Fruit fly (Drosophila melanogaster) whole organism, embryonic: Measurements from ENCODE around the gene neur.

Experiments
- B-H2 ChIP-seq: fragments of 200-800 bp; sonication (Bioruptor generic); optimal IDR thresholded peaks from 2 replicates; lab custom pipeline; 2018; ENCODE audit warnings: missing biosample characterization, mild to moderate bottlenecking, missing genetic modification characterization
- BEAF-32 ChIP-seq: fragments of 200-800 bp; sonication (Bioruptor generic); optimal IDR thresholded peaks from 3 replicates; lab custom pipeline; 2017; ENCODE audit warnings: missing biosample characterization, missing genetic modification characterization, mild to moderate bottlenecking, moderate library complexity, missing genetic modification reagents
- CG10147 ChIP-seq: fragments of 200-800 bp; sonication (Bioruptor generic); optimal IDR thresholded peaks from 2 replicates; lab custom pipeline; 2019; ENCODE audit warnings: missing biosample characterization, mild to moderate bottlenecking, missing genetic modification characterization, moderate library complexity
- CG10462 ChIP-seq: fragments of 200-800 bp; sonication (Bioruptor generic); optimal IDR thresholded peaks from 2 replicates; lab custom pipeline; 2016; ENCODE audit warnings: missing biosample characterization, missing genetic modification characterization
- CG11398 ChIP-seq: fragments of 200-800 bp; sonication (Bioruptor generic); optimal IDR thresholded peaks from 2 replicates; lab custom pipeline; 2016; ENCODE audit warnings: missing biosample characterization, missing genetic modification characterization
- CG11504 ChIP-seq: fragments of 200-800 bp; sonication (Bioruptor generic); optimal IDR thresholded peaks from 3 replicates; lab custom pipeline; 2019; ENCODE audit warnings: missing biosample characterization, mild to moderate bottlenecking, missing genetic modification characterization, moderate library complexity
- CG12391 ChIP-seq: fragments of 200-800 bp; sonication (Bioruptor generic); optimal IDR thresholded peaks from 3 replicates; lab custom pipeline; 2018; ENCODE audit warnings: missing biosample characterization, mild to moderate bottlenecking, missing genetic modification characterization, moderate library complexity
- CG1529 ChIP-seq: fragments of 200-800 bp; sonication (Bioruptor generic); optimal IDR thresholded peaks from 3 replicates; lab custom pipeline; 2018; ENCODE audit warnings: missing biosample characterization, missing genetic modification characterization
- CG15601 ChIP-seq: fragments of 200-800 bp; sonication (Bioruptor generic); optimal IDR thresholded peaks from 3 replicates; lab custom pipeline; 2019; ENCODE audit warnings: missing biosample characterization, mild to moderate bottlenecking, missing genetic modification characterization, moderate library complexity
- CG17328 ChIP-seq: fragments of 200-800 bp; sonication (Bioruptor generic); IDR thresholded peaks from 2 replicates; pipeline ENCODE4 v1.3.6; 2022; ENCODE audit warnings: missing biosample characterization, missing genetic modification characterization
- CG4730 ChIP-seq: fragments of 200-800 bp; sonication (Bioruptor generic); IDR thresholded peaks from 2 replicates; pipeline ENCODE4 v1.3.6; 2022; ENCODE audit warnings: missing biosample characterization, missing genetic modification characterization
- CG6683 ChIP-seq: fragments of 200-800 bp; sonication (Bioruptor generic); optimal IDR thresholded peaks from 2 replicates; lab custom pipeline; 2017; ENCODE audit warnings: missing biosample characterization, mild to moderate bottlenecking, missing genetic modification characterization, missing genetic modification reagents
- CG7271 ChIP-seq: fragments of 200-800 bp; sonication (Bioruptor generic); optimal IDR thresholded peaks from 2 replicates; lab custom pipeline; 2018; ENCODE audit warnings: missing biosample characterization, mild to moderate bottlenecking, missing genetic modification characterization, moderate library complexity
- CG7556 ChIP-seq: fragments of 200-800 bp; sonication (Bioruptor generic); optimal IDR thresholded peaks from 2 replicates; lab custom pipeline; 2017; ENCODE audit warnings: missing biosample characterization, mild to moderate bottlenecking, missing genetic modification characterization
- CG7839 ChIP-seq: fragments of 200-800 bp; sonication (Bioruptor generic); optimal IDR thresholded peaks from 3 replicates; lab custom pipeline; 2018; ENCODE audit warnings: missing biosample characterization, mild to moderate bottlenecking, missing genetic modification characterization, moderate library complexity
- CG9817 ChIP-seq: fragments of 200-800 bp; sonication (Bioruptor generic); optimal IDR thresholded peaks from 2 replicates; lab custom pipeline; 2018; ENCODE audit warnings: missing biosample characterization, mild to moderate bottlenecking, missing genetic modification characterization, moderate library complexity
- Dp ChIP-seq: fragments of 200-800 bp; sonication (Bioruptor generic); optimal IDR thresholded peaks from 2 replicates; lab custom pipeline; 2018; ENCODE audit warnings: missing biosample characterization, mild to moderate bottlenecking, missing genetic modification characterization, moderate library complexity
- ERR ChIP-seq: fragments of 200-800 bp; sonication (Bioruptor generic); optimal IDR thresholded peaks from 2 replicates; lab custom pipeline; 2016; ENCODE audit warnings: missing biosample characterization, missing genetic modification characterization
- GATAe ChIP-seq: fragments of 200-800 bp; sonication (Bioruptor generic); conservative IDR thresholded peaks from 2 replicates; pipeline ENCODE4 v1.3.6; 2022; ENCODE audit warnings: missing biosample characterization, missing genetic modification characterization
- HHEX ChIP-seq: fragments of 200-800 bp; sonication (Bioruptor generic); optimal IDR thresholded peaks from 3 replicates; lab custom pipeline; 2017; ENCODE audit warnings: missing biosample characterization, mild to moderate bottlenecking, missing genetic modification characterization, missing genetic modification reagents
- Hey ChIP-seq: fragments of 200-800 bp; sonication (Bioruptor generic); optimal IDR thresholded peaks from 3 replicates; lab custom pipeline; 2018; ENCODE audit warnings: missing biosample characterization, mild to moderate bottlenecking, missing genetic modification characterization
- Hmr ChIP-seq: fragments of 200-800 bp; sonication (Bioruptor generic); optimal IDR thresholded peaks from 3 replicates; lab custom pipeline; 2017; ENCODE audit warnings: mild to moderate bottlenecking, missing biosample characterization, missing genetic modification reagents, missing genetic modification characterization
- Hsf ChIP-seq: fragments of 200-800 bp; sonication (Bioruptor generic); optimal IDR thresholded peaks from 3 replicates; lab custom pipeline; 2016; ENCODE audit warnings: missing biosample characterization, missing genetic modification characterization
- Lhr ChIP-seq: fragments of 200-800 bp; sonication (Bioruptor generic); optimal IDR thresholded peaks from 3 replicates; lab custom pipeline; 2017; ENCODE audit warnings: mild to moderate bottlenecking, missing biosample characterization, missing genetic modification reagents, missing genetic modification characterization
- Oaz ChIP-seq: fragments of 200-800 bp; sonication (Bioruptor generic); IDR thresholded peaks from 2 replicates; pipeline ENCODE4 v1.3.6; 2022; ENCODE audit warnings: missing biosample characterization, missing genetic modification characterization
- Rfx ChIP-seq: fragments of 200-800 bp; sonication (Bioruptor generic); IDR thresholded peaks from 2 replicates; pipeline ENCODE4 v1.3.6; 2022; ENCODE audit warnings: missing biosample characterization, missing genetic modification characterization
- Sin3A ChIP-seq: fragments of >200 bp; optimal IDR thresholded peaks from 2 replicates; lab custom pipeline; 2018
- Sox100B ChIP-seq: fragments of 200-800 bp; sonication (Bioruptor generic); optimal IDR thresholded peaks from 3 replicates; lab custom pipeline; 2018; ENCODE audit warnings: missing biosample characterization, mild to moderate bottlenecking, missing genetic modification characterization
- Tbp ChIP-seq: fragments of >200 bp; optimal IDR thresholded peaks from 2 replicates; lab custom pipeline; 2018; ENCODE audit warnings: missing biosample characterization, missing genetic modification characterization
- Xbp1 ChIP-seq: fragments of 200-800 bp; sonication (Bioruptor generic); optimal IDR thresholded peaks from 3 replicates; lab custom pipeline; 2016; ENCODE audit warnings: missing biosample characterization, mild to moderate bottlenecking, missing genetic modification characterization
- cad ChIP-seq: fragments of >200 bp; optimal IDR thresholded peaks from 2 replicates; lab custom pipeline; 2017; ENCODE audit warnings: missing biosample characterization, missing genetic modification characterization
- cwo ChIP-seq: fragments of 200-800 bp; sonication (Bioruptor generic); optimal IDR thresholded peaks from 3 replicates; lab custom pipeline; 2017; ENCODE audit warnings: missing biosample characterization, missing genetic modification characterization, mild to moderate bottlenecking, moderate library complexity, missing genetic modification reagents
- disco-r ChIP-seq: fragments of 200-800 bp; sonication (Bioruptor generic); optimal IDR thresholded peaks from 2 replicates; lab custom pipeline; 2016; ENCODE audit warnings: missing biosample characterization, missing genetic modification characterization
- fd96Cb ChIP-seq: fragments of 200-800 bp; sonication (Bioruptor generic); optimal IDR thresholded peaks from 2 replicates; lab custom pipeline; 2018; ENCODE audit warnings: missing biosample characterization, mild to moderate bottlenecking, missing genetic modification characterization, moderate library complexity
- hkb ChIP-seq, 2 experiments: fragments of 200-800 bp in 1 of 2; fragments of >200 bp in 1 of 2; sonication (Bioruptor generic) in 1 of 2; IDR thresholded peaks in 1 of 2; optimal IDR thresholded peaks in 1 of 2; 2 replicates each; pipeline versions ENCODE4 v1.3.6 to Lab custom; 2017 to 2022; ENCODE audit warnings: missing biosample characterization in 1 of 2, missing genetic modification characterization in 1 of 2
- inv ChIP-seq: fragments of 200-800 bp; sonication (Bioruptor generic); IDR thresholded peaks from 2 replicates; pipeline ENCODE4 v1.3.6; 2022; ENCODE audit warnings: missing biosample characterization, missing genetic modification characterization; ENCODE audit not compliant: partially characterized antibody
- kay ChIP-seq: fragments of 200-800 bp; sonication (Bioruptor generic); optimal IDR thresholded peaks from 2 replicates; lab custom pipeline; 2016; ENCODE audit warnings: missing biosample characterization, missing genetic modification characterization
- lab ChIP-seq: fragments of 200-800 bp; sonication (Bioruptor generic); optimal IDR thresholded peaks from 3 replicates; lab custom pipeline; 2017; ENCODE audit warnings: missing biosample characterization, missing genetic modification characterization, mild to moderate bottlenecking, moderate library complexity, missing genetic modification reagents
- lola ChIP-seq, 3 experiments: fragments of >200 bp in 2 of 3; fragments of 200-800 bp in 1 of 3; sonication (Bioruptor generic) in 1 of 3; optimal IDR thresholded peaks; 2 replicates each; lab custom pipeline; 2017 to 2019; ENCODE audit warnings: missing biosample characterization in 3 of 3, missing genetic modification characterization in 3 of 3, mild to moderate bottlenecking in 1 of 3, moderate library complexity in 1 of 3
- nerfin-1 ChIP-seq: fragments of 200-800 bp; sonication (Bioruptor generic); optimal IDR thresholded peaks from 3 replicates; lab custom pipeline; 2019; ENCODE audit warnings: missing biosample characterization, mild to moderate bottlenecking, missing genetic modification characterization, moderate library complexity
- nerfin-2 ChIP-seq: fragments of 200-800 bp; sonication (Bioruptor generic); IDR thresholded peaks from 2 replicates; pipeline ENCODE4 v1.3.6; 2022; ENCODE audit warnings: missing biosample characterization, missing genetic modification characterization; ENCODE audit not compliant: partially characterized antibody
- nom ChIP-seq: fragments of 200-800 bp; sonication (Bioruptor generic); optimal IDR thresholded peaks from 2 replicates; lab custom pipeline; 2017; ENCODE audit warnings: missing biosample characterization, missing genetic modification characterization, mild to moderate bottlenecking, moderate library complexity, missing genetic modification reagents
- psq ChIP-seq: fragments of 200-800 bp; sonication (Bioruptor generic); optimal IDR thresholded peaks from 2 replicates; lab custom pipeline; 2017; ENCODE audit warnings: missing biosample characterization, missing genetic modification characterization
- ranshi ChIP-seq: fragments of 200-800 bp; sonication (Bioruptor generic); IDR thresholded peaks from 2 replicates; pipeline ENCODE4 v1.3.6; 2022; ENCODE audit warnings: missing biosample characterization, missing genetic modification characterization
- schlank ChIP-seq: fragments of 200-800 bp; sonication (Bioruptor generic); optimal IDR thresholded peaks from 2 replicates; lab custom pipeline; 2018; ENCODE audit warnings: missing biosample characterization, mild to moderate bottlenecking, missing genetic modification characterization
- scrt ChIP-seq: fragments of 200-800 bp; sonication (Bioruptor generic); optimal IDR thresholded peaks from 2 replicates; lab custom pipeline; 2018; ENCODE audit warnings: missing biosample characterization, mild to moderate bottlenecking, missing genetic modification characterization, moderate library complexity
- tin ChIP-seq: fragments of 200-800 bp; sonication (Bioruptor generic); optimal IDR thresholded peaks from 3 replicates; lab custom pipeline; 2016; ENCODE audit warnings: missing biosample characterization, missing genetic modification characterization
- tio ChIP-seq: fragments of 200-800 bp; sonication (Bioruptor generic); optimal IDR thresholded peaks from 2 replicates; lab custom pipeline; 2017; ENCODE audit warnings: missing biosample characterization, missing genetic modification characterization, inconsistent platforms
- ttk ChIP-seq: fragments of 200-800 bp; sonication (Bioruptor generic); IDR thresholded peaks from 2 replicates; pipeline ENCODE4 v2.1.2; 2022; ENCODE audit warnings: missing biosample characterization, missing genetic modification characterization
- vfl ChIP-seq: fragments of 200-800 bp; sonication (Bioruptor generic); optimal IDR thresholded peaks from 2 replicates; lab custom pipeline; 2016; ENCODE audit warnings: missing biosample characterization, missing genetic modification characterization

The neur gene

dm6 chr3R:8978768-8979167 is 60.5 kb downstream of the neur start (continued):
- peak; percentile 35 for TF ChIP-seq CG7839 (tag; lab: Kevin White, UChicago)
- no peak for TF ChIP-seq disco-r
- TF ChIP-seq tio (GFP tag; lab: Kevin White, UChicago): no peak
- TF ChIP-seq kay (GFP tag; lab: Kevin White, UChicago): no peak
- TF ChIP-seq CG1529 (GFP tag; lab: Kevin White, UChicago): no peak
- TF ChIP-seq CG7556: no peak
- no peak for TF ChIP-seq B-H2 (GFP tag; lab: Kevin White, UChicago)
- peak; percentile 16 for TF ChIP-seq HHEX (GFP tag; lab: Kevin White, UChicago)
- TF ChIP-seq ttk: peak; percentile 39
- no peak for TF ChIP-seq cwo
- peak; percentile 68 for TF ChIP-seq CG11504 (tag; lab: Kevin White, UChicago)
- peak; percentile 20 for TF ChIP-seq Xbp1 (GFP tag; lab: Kevin White, UChicago)
- TF ChIP-seq CG17328: peak; percentile 52; the same call in 1 of the 2 replicates
- TF ChIP-seq nerfin-2 (GFP tag; lab: Robert Waterston, UW): no peak
- TF ChIP-seq Hsf: no peak
- TF ChIP-seq hkb (optimal IDR thresholded peaks at IDR 0.05; lab: Kevin White, UChicago): no peak
- TF ChIP-seq hkb (GFP tag; IDR thresholded peaks at IDR 0.05; lab: Robert Waterston, UW): peak; percentile 57
- TF ChIP-seq CG10147 (GFP tag; lab: Kevin White, UChicago): no peak
- TF ChIP-seq nom (GFP tag; lab: Kevin White, UChicago): no peak
- peak; percentile 58 for TF ChIP-seq fd96Cb (tag; lab: Kevin White, UChicago)
- no peak for TF ChIP-seq inv (GFP tag; lab: Robert Waterston, UW)
- TF ChIP-seq ranshi (GFP tag; lab: Robert Waterston, UW): no peak
- no peak for TF ChIP-seq CG7271 (tag; lab: Kevin White, UChicago)
- no peak for TF ChIP-seq CG6683 (GFP tag; lab: Kevin White, UChicago)
- TF ChIP-seq Sin3A: no peak
- TF ChIP-seq GATAe (GFP tag; lab: Robert Waterston, UW): no peak
- peak in 1 of 3 experiments; percentile 12 for TF ChIP-seq lola (GFP tag; optimal IDR thresholded peaks at IDR 0.05; lab: Kevin White, UChicago)
- no peak for TF ChIP-seq BEAF-32 (GFP tag; lab: Kevin White, UChicago)
- TF ChIP-seq Oaz (GFP tag; lab: Robert Waterston, UW): no peak
- peak; percentile 8 for TF ChIP-seq tin (GFP tag; lab: Kevin White, UChicago)
- peak; percentile 50 for TF ChIP-seq CG15601
- no peak for TF ChIP-seq CG4730
- TF ChIP-seq Lhr (GFP tag; lab: Kevin White, UChicago): no peak
- TF ChIP-seq vfl: no peak
- TF ChIP-seq Hmr (GFP tag; lab: Kevin White, UChicago): no peak
- no peak for TF ChIP-seq psq (GFP tag; lab: Kevin White, UChicago)
- TF ChIP-seq Hey (tag; lab: Kevin White, UChicago): no peak
- no peak for TF ChIP-seq scrt (GFP tag; lab: Kevin White, UChicago)
- peak; percentile 32 for TF ChIP-seq CG12391 (tag; lab: Kevin White, UChicago)
- peak; percentile 11 for TF ChIP-seq CG9817 (tag; lab: Kevin White, UChicago)
- TF ChIP-seq Sox100B (GFP tag; lab: Kevin White, UChicago): peak; percentile 13
- TF ChIP-seq CG10462 (GFP tag; lab: Kevin White, UChicago): no peak
- TF ChIP-seq ERR (GFP tag; lab: Kevin White, UChicago): no peak
- peak; percentile 6 for TF ChIP-seq nerfin-1 (tag; lab: Kevin White, UChicago)
- no peak for TF ChIP-seq schlank
- no peak for TF ChIP-seq Dp
- TF ChIP-seq cad (GFP tag; lab: Kevin White, UChicago): no peak
- TF ChIP-seq Rfx (GFP tag; lab: Robert Waterston, UW): no peak
- TF ChIP-seq CG11398 (GFP tag; lab: Kevin White, UChicago): no peak
- TF ChIP-seq lab (GFP tag; lab: Kevin White, UChicago): no peak
- no peak for TF ChIP-seq Tbp (GFP tag; lab: Kevin White, UChicago)
